Worm (Caenorhabditis elegans) whole organism, L4 larva: ENCODE measurements around the gene F35G2.1.
A peak's percentile ranks its signal among the peaks of the same experiment; 100 is the strongest.

Source experiments
- F26F4.8 ChIP-seq: fragments of 200-800 bp; sonication (Bioruptor generic); conservative IDR thresholded peaks from 2 replicates; pipeline ENCODE4 v1.3.6; 2022; ENCODE audit warnings: missing genetic modification characterization, missing compliant biosample characterization
- F44E2.7 ChIP-seq: fragments of 200-800 bp; sonication (Bioruptor generic); IDR thresholded peaks from 2 replicates; pipeline ENCODE4 v2.1.2; 2022; ENCODE audit warnings: missing genetic modification characterization, missing compliant biosample characterization
- F49E8.2 ChIP-seq: sonication (generic microtip); optimal IDR thresholded peaks from 2 replicates; lab custom pipeline; 2016; ENCODE audit warnings: missing compliant biosample characterization, mild to moderate bottlenecking, missing genetic modification characterization, borderline replicate concordance
- R02D3.7 ChIP-seq: fragments of 150-350 bp; sonication (generic microtip); optimal IDR thresholded peaks from 3 replicates; lab custom pipeline; 2014; ENCODE audit warnings: missing biosample characterization, missing genetic modification characterization
- Y48G9A.11 ChIP-seq: fragments of 200-800 bp; sonication (Bioruptor generic); IDR thresholded peaks from 2 replicates; pipeline ENCODE4 v1.3.6; 2022; ENCODE audit warnings: missing genetic modification reagents, missing genetic modification characterization, missing compliant biosample characterization
- Y75B8A.6 ChIP-seq: fragments of 200-800 bp; sonication (Bioruptor generic); IDR thresholded peaks from 2 replicates; pipeline ENCODE4 v1.3.6; 2022; ENCODE audit warnings: missing genetic modification reagents, missing genetic modification characterization, missing compliant biosample characterization
- aly-2 ChIP-seq: sonication (generic microtip); optimal IDR thresholded peaks from 2 replicates; lab custom pipeline; 2018; ENCODE audit warnings: missing biosample characterization, missing genetic modification characterization
- ama-1 ChIP-seq: fragments of 150-350 bp; optimal IDR thresholded peaks from 2 replicates; lab custom pipeline; 2014; ENCODE audit warnings: inconsistent platforms, mixed read lengths
- ceh-32 ChIP-seq: sonication (generic microtip); optimal IDR thresholded peaks from 2 replicates; lab custom pipeline; 2016; ENCODE audit warnings: mild to moderate bottlenecking, missing genetic modification characterization, missing compliant biosample characterization; ENCODE audit not compliant: poor library complexity
- ceh-44 ChIP-seq: fragments of 200-800 bp; sonication (Bioruptor generic); IDR thresholded peaks from 2 replicates; pipeline ENCODE4 v1.3.6; 2022; ENCODE audit warnings: missing genetic modification reagents, missing genetic modification characterization, missing compliant biosample characterization
- cey-2 ChIP-seq: sonication (generic microtip); optimal IDR thresholded peaks from 3 replicates; lab custom pipeline; 2017; ENCODE audit warnings: missing genetic modification characterization, mild to moderate bottlenecking, missing compliant biosample characterization, antibody characterized with exemption, borderline replicate concordance; ENCODE audit not compliant: insufficient read depth
- daf-12 ChIP-seq: fragments of 150-350 bp; optimal IDR thresholded peaks from 2 replicates; lab custom pipeline; 2014; ENCODE audit warnings: missing biosample characterization, missing genetic modification reagents, missing genetic modification characterization
- dmd-6 ChIP-seq: fragments of 200-800 bp; sonication (Bioruptor generic); IDR thresholded peaks from 2 replicates; pipeline ENCODE4 v1.3.6; 2022; ENCODE audit warnings: missing genetic modification reagents, missing genetic modification characterization, missing compliant biosample characterization
- dmd-8 ChIP-seq: fragments of 200-800 bp; sonication (Bioruptor generic); IDR thresholded peaks from 2 replicates; pipeline ENCODE4 v1.3.6; 2022; ENCODE audit warnings: missing genetic modification characterization, missing compliant biosample characterization
- dpl-1 ChIP-seq: fragments of 150-350 bp; optimal IDR thresholded peaks from 2 replicates; lab custom pipeline; 2014; ENCODE audit warnings: missing biosample characterization, missing genetic modification reagents, missing genetic modification characterization
- fos-1 ChIP-seq: fragments of 150-350 bp; optimal IDR thresholded peaks from 2 replicates; lab custom pipeline; 2014; ENCODE audit warnings: missing biosample characterization, missing genetic modification characterization
- gei-8 ChIP-seq: fragments of 200-800 bp; sonication (Bioruptor generic); optimal IDR thresholded peaks from 2 replicates; lab custom pipeline; 2018; ENCODE audit warnings: mild to moderate bottlenecking, missing genetic modification characterization, missing compliant biosample characterization
- hif-1 ChIP-seq, 2 experiments: sonication (generic microtip); optimal IDR thresholded peaks; 2 replicates each; lab custom pipeline; 2016 to 2017; ENCODE audit warnings: missing compliant biosample characterization in 2 of 2, missing genetic modification characterization in 2 of 2, missing genetic modification reagents in 2 of 2, missing genotype in 2 of 2, mild to moderate bottlenecking in 1 of 2
- hmg-1.1 ChIP-seq: fragments of 200-800 bp; sonication (Bioruptor generic); IDR thresholded peaks from 2 replicates; pipeline ENCODE4 v1.3.6; 2022; ENCODE audit warnings: missing genetic modification reagents, missing genetic modification characterization, missing compliant biosample characterization
- lin-15B ChIP-seq: fragments of 150-350 bp; sonication (generic microtip); optimal IDR thresholded peaks from 3 replicates; lab custom pipeline; 2014; ENCODE audit warnings: missing biosample characterization, missing genetic modification characterization
- lin-29 ChIP-seq: fragments of 200-800 bp; sonication (Bioruptor generic); IDR thresholded peaks from 2 replicates; pipeline ENCODE4 v1.3.6; 2022; ENCODE audit warnings: missing genetic modification reagents, missing genetic modification characterization, missing compliant biosample characterization
- lsy-2 ChIP-seq, 2 experiments: fragments of 150-350 bp in 1 of 2; sonication (generic microtip) in 1 of 2; optimal IDR thresholded peaks; 2 replicates each; lab custom pipeline; 2014 to 2017; ENCODE audit warnings: missing biosample characterization in 2 of 2, missing genetic modification characterization in 2 of 2
- madf-5 ChIP-seq, 2 experiments: fragments of 200-800 bp; sonication (Bioruptor generic); IDR thresholded peaks; 2 replicates each; pipeline ENCODE4 v1.3.6; 2022; ENCODE audit warnings: missing compliant biosample characterization in 2 of 2, missing genetic modification characterization in 2 of 2
- madf-9 ChIP-seq: fragments of 200-800 bp; sonication (Bioruptor generic); conservative IDR thresholded peaks from 2 replicates; pipeline ENCODE4 v1.3.6; 2022; ENCODE audit warnings: missing genetic modification reagents, missing genetic modification characterization, missing compliant biosample characterization
- mdl-1 ChIP-seq, 2 experiments: fragments of 150-350 bp in 1 of 2; sonication (generic microtip) in 1 of 2; optimal IDR thresholded peaks; 2 replicates each; lab custom pipeline; 2014 to 2017; ENCODE audit warnings: missing biosample characterization in 2 of 2, missing genetic modification characterization in 2 of 2
- mxl-2 ChIP-seq: fragments of 200-800 bp; sonication (Bioruptor generic); conservative IDR thresholded peaks from 2 replicates; pipeline ENCODE4 v1.3.6; 2022; ENCODE audit warnings: missing genetic modification reagents, missing genetic modification characterization, missing compliant biosample characterization
- mxl-3 ChIP-seq: fragments of 200-800 bp; sonication (Bioruptor generic); optimal IDR thresholded peaks from 2 replicates; lab custom pipeline; 2018; ENCODE audit warnings: mild to moderate bottlenecking, missing genetic modification characterization, missing compliant biosample characterization
- nhr-102 ChIP-seq: sonication (generic microtip); optimal IDR thresholded peaks from 2 replicates; lab custom pipeline; 2016; ENCODE audit warnings: mild to moderate bottlenecking, missing genetic modification characterization, moderate library complexity, missing compliant biosample characterization
- nhr-111 ChIP-seq: fragments of 200-800 bp; sonication (Bioruptor generic); optimal IDR thresholded peaks from 2 replicates; lab custom pipeline; 2018; ENCODE audit warnings: mild to moderate bottlenecking, missing genetic modification characterization, missing compliant biosample characterization
- nhr-237 ChIP-seq: sonication (generic microtip); optimal IDR thresholded peaks from 2 replicates; lab custom pipeline; 2017; ENCODE audit warnings: missing biosample characterization, missing genetic modification characterization
- nhr-77 ChIP-seq: fragments of 150-350 bp; optimal IDR thresholded peaks from 2 replicates; lab custom pipeline; 2014; ENCODE audit warnings: missing biosample characterization, missing genetic modification characterization
- pha-4 ChIP-seq, 2 experiments: fragments of 150-350 bp in 1 of 2; fragments of 200-800 bp in 1 of 2; sonication (Bioruptor generic) in 1 of 2; IDR thresholded peaks in 1 of 2; optimal IDR thresholded peaks in 1 of 2; 2 replicates each; pipeline versions ENCODE4 v1.3.6 to Lab custom; 2014 to 2022; ENCODE audit warnings: missing genetic modification characterization in 2 of 2, missing genetic modification reagents in 2 of 2, missing biosample characterization in 1 of 2, missing compliant biosample characterization in 1 of 2
- php-3 ChIP-seq: fragments of 200-800 bp; sonication (Bioruptor generic); IDR thresholded peaks from 2 replicates; pipeline ENCODE4 v1.3.6; 2022; ENCODE audit warnings: missing genetic modification reagents, missing genetic modification characterization, missing compliant biosample characterization
- saeg-2 ChIP-seq: fragments of 200-800 bp; sonication (Bioruptor generic); IDR thresholded peaks from 2 replicates; pipeline ENCODE4 v1.3.6; 2022; ENCODE audit warnings: missing genetic modification reagents, missing genetic modification characterization, missing compliant biosample characterization
- set-16 ChIP-seq: fragments of 200-800 bp; sonication (Bioruptor generic); IDR thresholded peaks from 2 replicates; pipeline ENCODE4 v1.3.6; 2022; ENCODE audit warnings: missing genetic modification reagents, missing genetic modification characterization, missing compliant biosample characterization
- snpc-1.2 ChIP-seq: fragments of 200-800 bp; sonication (Bioruptor generic); IDR thresholded peaks from 2 replicates; pipeline ENCODE4 v1.3.6; 2022; ENCODE audit warnings: missing genetic modification reagents, missing genetic modification characterization, missing compliant biosample characterization
- snpc-4 ChIP-seq: fragments of 150-350 bp; optimal IDR thresholded peaks from 2 replicates; lab custom pipeline; 2014; ENCODE audit warnings: missing biosample characterization, missing genetic modification characterization
- spr-3 ChIP-seq: fragments of 200-800 bp; sonication (Bioruptor generic); optimal IDR thresholded peaks from 2 replicates; lab custom pipeline; 2018; ENCODE audit warnings: mild to moderate bottlenecking, missing genetic modification characterization, missing compliant biosample characterization
- unc-130 ChIP-seq: sonication (generic microtip); optimal IDR thresholded peaks from 2 replicates; lab custom pipeline; 2016; ENCODE audit warnings: missing genetic modification reagents, missing genetic modification characterization, missing compliant biosample characterization
- zag-1 ChIP-seq: fragments of 150-350 bp; optimal IDR thresholded peaks from 2 replicates; lab custom pipeline; 2014; ENCODE audit warnings: missing biosample characterization, missing genetic modification characterization
- zfp-2 ChIP-seq: sonication (generic microtip); optimal IDR thresholded peaks from 2 replicates; lab custom pipeline; 2016; ENCODE audit warnings: mild to moderate bottlenecking, missing genetic modification characterization, missing compliant biosample characterization
- zip-11 ChIP-seq: fragments of 200-800 bp; sonication (Bioruptor generic); IDR thresholded peaks from 2 replicates; pipeline ENCODE4 v1.3.6; 2022; ENCODE audit warnings: missing genetic modification characterization, missing compliant biosample characterization

F35G2.1 gene

ce11 chrIV:12207873-12208272 is 4.8 kb downstream of the F35G2.1 start (continued):
- TF ChIP-seq daf-12 = no peak
- peak; percentile 25 for TF ChIP-seq ama-1 (lab: Kevin White, UChicago)
- no peak for TF ChIP-seq nhr-237 (tag; lab: Kevin White, UChicago)
- no peak for TF ChIP-seq nhr-102
- no peak for TF ChIP-seq R02D3.7 (tag; lab: Kevin White, UChicago)
- TF ChIP-seq F49E8.2 (tag; lab: Kevin White, UChicago) = peak; percentile 2
- TF ChIP-seq php-3 = no peak
- no peak for TF ChIP-seq zip-11 (GFP tag; lab: Robert Waterston, UW)
- no peak for TF ChIP-seq aly-2 (tag; lab: Kevin White, UChicago)
- TF ChIP-seq snpc-1.2 (GFP tag; lab: Robert Waterston, UW) = peak; percentile 72
- no peak for TF ChIP-seq Y75B8A.6 (GFP tag; lab: Robert Waterston, UW)
- no peak for TF ChIP-seq zfp-2 (tag; lab: Kevin White, UChicago)
- no peak for TF ChIP-seq dmd-6 (GFP tag; lab: Robert Waterston, UW)
- no peak for TF ChIP-seq saeg-2
- TF ChIP-seq madf-5 (GFP tag; IDR thresholded peaks at IDR 0.05; lab: Robert Waterston, UW) = no peak
- TF ChIP-seq hmg-1.1 (GFP tag; lab: Robert Waterston, UW) = no peak
- no peak for TF ChIP-seq hif-1 (tag; optimal IDR thresholded peaks at IDR 0.05; lab: Kevin White, UChicago)
- TF ChIP-seq nhr-111 = no peak
- TF ChIP-seq mxl-3 (GFP tag; lab: Kevin White, UChicago) = no peak
- no peak for TF ChIP-seq zag-1 (tag; lab: Kevin White, UChicago)
- no peak for TF ChIP-seq F26F4.8
- TF ChIP-seq ceh-44 = no peak
- no peak for TF ChIP-seq pha-4 (GFP tag; IDR thresholded peaks at IDR 0.05; lab: Robert Waterston, UW)
- TF ChIP-seq pha-4 (tag; optimal IDR thresholded peaks at IDR 0.05; lab: Kevin White, UChicago) = no peak
- no peak for TF ChIP-seq dpl-1 (GFP tag; lab: Kevin White, UChicago)
- TF ChIP-seq lin-15B (tag; lab: Kevin White, UChicago) = no peak
- TF ChIP-seq cey-2 = no peak
- TF ChIP-seq fos-1 (tag; lab: Kevin White, UChicago) = peak; percentile 18
- no peak for TF ChIP-seq dmd-8 (GFP tag; lab: Robert Waterston, UW)
- no peak for TF ChIP-seq gei-8 (GFP tag; lab: Kevin White, UChicago)
- TF ChIP-seq nhr-77 (tag; lab: Kevin White, UChicago) = peak; percentile 3
- TF ChIP-seq set-16 (GFP tag; lab: Robert Waterston, UW) = no peak
- TF ChIP-seq ceh-32 (tag; lab: Kevin White, UChicago) = no peak
- no peak for TF ChIP-seq mdl-1 (tag; optimal IDR thresholded peaks at IDR 0.05; lab: Kevin White, UChicago)
- no peak for TF ChIP-seq lsy-2 (tag; optimal IDR thresholded peaks at IDR 0.05; lab: Kevin White, UChicago)
- no peak for TF ChIP-seq snpc-4 (tag; lab: Kevin White, UChicago)
- TF ChIP-seq spr-3 (GFP tag; lab: Kevin White, UChicago) = no peak
- TF ChIP-seq lin-29 = no peak
- TF ChIP-seq F44E2.7 (GFP tag; lab: Robert Waterston, UW) = no peak
- TF ChIP-seq Y48G9A.11 (GFP tag; lab: Robert Waterston, UW) = peak; percentile 73
- TF ChIP-seq unc-130 (GFP tag; lab: Kevin White, UChicago) = no peak
- no peak for TF ChIP-seq mxl-2
- no peak for TF ChIP-seq madf-9
- TF ChIP-seq, all 104 proteins: peak for 8
